Worm (Caenorhabditis elegans): ENCODE results near the gene pigq-1.

Gene pigq-1

DNA sequence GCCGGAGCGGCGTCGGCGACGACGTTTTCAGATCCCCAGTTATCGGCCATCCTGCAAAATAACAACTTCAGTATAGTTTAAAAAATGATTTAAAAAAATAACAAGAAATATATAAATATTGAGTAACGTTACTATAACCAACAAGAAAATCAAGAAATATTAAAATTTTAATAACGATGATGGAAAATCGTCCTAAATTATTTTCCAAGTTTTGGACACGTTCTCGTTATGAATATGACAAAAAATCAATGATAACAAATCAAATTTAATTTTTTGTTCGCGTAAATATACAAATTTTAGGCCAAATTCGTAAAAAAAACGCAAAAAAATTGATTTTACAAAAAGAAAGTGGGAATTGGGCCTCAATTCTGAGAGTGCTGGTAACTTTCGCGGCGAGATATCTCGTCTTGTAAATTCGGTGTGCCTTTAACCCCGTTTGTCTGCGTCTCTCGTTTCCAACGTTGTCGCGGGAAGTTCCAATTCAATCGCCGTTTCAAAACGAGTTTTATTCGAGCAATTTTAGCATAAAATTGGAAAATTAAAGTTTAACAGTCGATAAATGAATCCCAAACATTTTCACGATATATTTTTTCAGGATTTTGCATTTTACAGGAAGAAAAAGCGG lies 35.9 kb downstream of the pigq-1 start, which contains the start of gene rps-5 (continued):
- TF ChIP-seq ctbp-1 (GFP tag; IDR thresholded peaks at IDR 0.05) (no peak), D1046.2 (GFP tag; IDR thresholded peaks at IDR 0.05) (no peak), snpc-4 (tag; optimal IDR thresholded peaks at IDR 0.05) (no peak), hmg-1.1 (GFP tag; IDR thresholded peaks at IDR 0.05) (0 out of 2 replicates have a peak, but pooled peaks have one; percentile 55), php-3 (GFP tag; IDR thresholded peaks at IDR 0.05) (no peak), jun-1 (tag; optimal IDR thresholded peaks at IDR 0.05) (no peak), nhr-77 (tag; optimal IDR thresholded peaks at IDR 0.05) (no peak), tag-97 (GFP tag; IDR thresholded peaks at IDR 0.05) (no peak), zfp-3 (GFP tag; conservative IDR thresholded peaks at IDR 0.05) (no peak), ztf-11 (tag; optimal IDR thresholded peaks at IDR 0.05) (no peak), ztf-7 (tag; optimal IDR thresholded peaks at IDR 0.05) (no peak), nhr-48 (tag; optimal IDR thresholded peaks at IDR 0.05) (no peak), lin-15B (tag; optimal IDR thresholded peaks at IDR 0.05) (no peak), arid-1 (GFP tag; conservative IDR thresholded peaks at IDR 0.05) (no peak), nhr-6 (tag; optimal IDR thresholded peaks at IDR 0.05) (peak; percentile 58), ceh-82 (tag; optimal IDR thresholded peaks at IDR 0.05) (no peak), lsy-2 (tag; optimal IDR thresholded peaks at IDR 0.05) (peak in 1 of 2 experiments; percentile 85), dve-1 (tag; optimal IDR thresholded peaks at IDR 0.05; ENCODE audit: insufficient read depth) (peak; percentile 46), F10B5.3 (tag; optimal IDR thresholded peaks at IDR 0.05) (no peak), set-16 (GFP tag; IDR thresholded peaks at IDR 0.05) (no peak), nhr-25 (tag; optimal IDR thresholded peaks at IDR 0.05; ENCODE audit: borderline replicate concordance, insufficient read depth) (no peak), lim-7 (GFP tag; IDR thresholded peaks at IDR 0.05) (no peak), Y105C5A.15 (GFP tag; IDR thresholded peaks at IDR 0.05) (no peak), ceh-32 (tag; optimal IDR thresholded peaks at IDR 0.05; ENCODE audit: poor library complexity) (no peak), mdt-29 (GFP tag; IDR thresholded peaks at IDR 0.05) (no peak), sdz-12 (GFP tag; optimal IDR thresholded peaks at IDR 0.05) (no peak), pqm-1 (tag; optimal IDR thresholded peaks at IDR 0.05) (no peak), F44E2.7 (GFP tag; IDR thresholded peaks at IDR 0.05) (no peak), R02D3.7 (tag; optimal IDR thresholded peaks at IDR 0.05) (no peak), daf-8 (GFP tag; IDR thresholded peaks at IDR 0.05) (no peak), lin-13 (GFP tag; optimal IDR thresholded peaks at IDR 0.05) (no peak), dpl-1 (GFP tag; optimal IDR thresholded peaks at IDR 0.05) (peak; percentile 82), daf-19 (GFP tag; conservative IDR thresholded peaks at IDR 0.05) (no peak), tra-1 (GFP tag; IDR thresholded peaks at IDR 0.05) (no peak), nhr-41 (GFP tag; IDR thresholded peaks at IDR 0.05) (no peak), madf-9 (GFP tag; conservative IDR thresholded peaks at IDR 0.05) (no peak), hif-1 (tag; optimal IDR thresholded peaks at IDR 0.05) (peak in 1 of 2 experiments; percentile 25), lin-38 (GFP tag; IDR thresholded peaks at IDR 0.05) (peak; percentile 51), zip-2 (tag; optimal IDR thresholded peaks at IDR 0.05) (no peak), Y5F2A.4 (GFP tag; optimal IDR thresholded peaks at IDR 0.05) (no peak), nhr-28 (tag; optimal IDR thresholded peaks at IDR 0.05) (peak; percentile 17), Y48G9A.11 (GFP tag; IDR thresholded peaks at IDR 0.05) (no peak), T26A8.4 (GFP tag; IDR thresholded peaks at IDR 0.05) (no peak), daf-12 (tag; optimal IDR thresholded peaks at IDR 0.05) (no peak), mxl-2 (GFP tag; conservative IDR thresholded peaks at IDR 0.05) (no peak), lin-1 (GFP tag; IDR thresholded peaks at IDR 0.05) (no peak), zip-11 (GFP tag; IDR thresholded peaks at IDR 0.05) (no peak), ama-1 (optimal IDR thresholded peaks at IDR 0.05) (no peak), mes-2 (tag; optimal IDR thresholded peaks at IDR 0.05; ENCODE audit: poor library complexity, severe bottlenecking) (peak; percentile 63), zfp-2 (tag; optimal IDR thresholded peaks at IDR 0.05) (no peak), F37D6.2 (tag; optimal IDR thresholded peaks at IDR 0.05) (no peak)
